Worm (Caenorhabditis elegans) whole organism, late embryonic: Measurements from ENCODE around the gene unc-112.

Experiments used
- Y22D7AL.16 ChIP-seq: sonication (generic microtip); optimal IDR thresholded peaks from 2 replicates; lab custom pipeline; 2016; ENCODE audit warnings: missing genetic modification characterization, missing compliant biosample characterization
- ama-1 ChIP-seq: fragments of 150-350 bp; optimal IDR thresholded peaks from 2 replicates; lab custom pipeline; 2014
- dve-1 ChIP-seq: sonication (generic microtip); optimal IDR thresholded peaks from 2 replicates; lab custom pipeline; 2017; ENCODE audit warnings: antibody characterized with exemption, mild to moderate bottlenecking, missing genetic modification characterization, missing compliant biosample characterization
- elt-4 ChIP-seq: sonication (generic microtip); optimal IDR thresholded peaks from 2 replicates; lab custom pipeline; 2016; ENCODE audit warnings: missing genetic modification characterization, missing compliant biosample characterization
- ets-4 ChIP-seq: sonication (generic microtip); optimal IDR thresholded peaks from 2 replicates; lab custom pipeline; 2016; ENCODE audit warnings: missing genetic modification characterization, missing compliant biosample characterization
- hlh-15 ChIP-seq: sonication (generic microtip); optimal IDR thresholded peaks from 2 replicates; lab custom pipeline; 2016; ENCODE audit warnings: missing genetic modification characterization, missing compliant biosample characterization
- lim-6 ChIP-seq: sonication (generic microtip); optimal IDR thresholded peaks from 2 replicates; lab custom pipeline; 2016; ENCODE audit warnings: missing genetic modification characterization, missing compliant biosample characterization
- odd-2 ChIP-seq: sonication (generic microtip); optimal IDR thresholded peaks from 2 replicates; lab custom pipeline; 2017; ENCODE audit warnings: antibody characterized with exemption, mild to moderate bottlenecking, missing genetic modification characterization, missing compliant biosample characterization
- pag-3 ChIP-seq: sonication (generic microtip); optimal IDR thresholded peaks from 2 replicates; lab custom pipeline; 2016; ENCODE audit warnings: missing compliant biosample characterization, missing genetic modification characterization, borderline replicate concordance
- ttx-3 ChIP-seq: sonication (generic microtip); optimal IDR thresholded peaks from 2 replicates; lab custom pipeline; 2016; ENCODE audit warnings: missing genetic modification reagents, missing genetic modification characterization, missing compliant biosample characterization
- unc-42 ChIP-seq: sonication (generic microtip); optimal IDR thresholded peaks from 2 replicates; lab custom pipeline; 2016; ENCODE audit warnings: missing genotype, missing genetic modification characterization, missing compliant biosample characterization

DNA sequence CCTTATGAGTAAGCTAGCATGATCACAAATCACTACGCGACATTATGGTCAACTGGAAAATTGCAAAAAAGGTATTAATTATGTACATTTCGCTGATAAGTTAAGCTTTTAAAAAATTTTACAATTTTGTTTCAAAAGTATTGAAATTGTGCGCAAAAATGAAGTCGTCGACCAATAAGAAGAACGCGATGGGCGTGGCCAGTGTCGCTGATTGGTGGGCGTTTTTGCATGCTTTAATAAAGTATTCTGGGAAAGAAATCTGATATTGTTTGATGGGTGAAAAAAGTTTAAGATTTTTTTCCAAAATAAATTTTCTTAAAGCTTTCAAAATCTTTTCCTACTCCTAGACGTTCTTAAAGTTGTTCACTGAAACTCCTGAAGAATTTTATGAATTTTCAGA, 18.2 kb downstream of the unc-112 start:
- TF ChIP-seq ets-4 (no peak), unc-42 (tag; lab: Kevin White, UChicago) (no peak), ttx-3 (tag; lab: Kevin White, UChicago) (no peak), dve-1 (tag; lab: Kevin White, UChicago) (no peak), pag-3 (tag; lab: Kevin White, UChicago) (no peak), ama-1 (no peak), hlh-15 (no peak), odd-2 (tag; lab: Kevin White, UChicago) (no peak), lim-6 (tag; lab: Kevin White, UChicago) (no peak), Y22D7AL.16 (no peak), elt-4 (no peak)
